Fruit fly (Drosophila melanogaster): Measurements from ENCODE around the gene twe.

The twe gene

DNA sequence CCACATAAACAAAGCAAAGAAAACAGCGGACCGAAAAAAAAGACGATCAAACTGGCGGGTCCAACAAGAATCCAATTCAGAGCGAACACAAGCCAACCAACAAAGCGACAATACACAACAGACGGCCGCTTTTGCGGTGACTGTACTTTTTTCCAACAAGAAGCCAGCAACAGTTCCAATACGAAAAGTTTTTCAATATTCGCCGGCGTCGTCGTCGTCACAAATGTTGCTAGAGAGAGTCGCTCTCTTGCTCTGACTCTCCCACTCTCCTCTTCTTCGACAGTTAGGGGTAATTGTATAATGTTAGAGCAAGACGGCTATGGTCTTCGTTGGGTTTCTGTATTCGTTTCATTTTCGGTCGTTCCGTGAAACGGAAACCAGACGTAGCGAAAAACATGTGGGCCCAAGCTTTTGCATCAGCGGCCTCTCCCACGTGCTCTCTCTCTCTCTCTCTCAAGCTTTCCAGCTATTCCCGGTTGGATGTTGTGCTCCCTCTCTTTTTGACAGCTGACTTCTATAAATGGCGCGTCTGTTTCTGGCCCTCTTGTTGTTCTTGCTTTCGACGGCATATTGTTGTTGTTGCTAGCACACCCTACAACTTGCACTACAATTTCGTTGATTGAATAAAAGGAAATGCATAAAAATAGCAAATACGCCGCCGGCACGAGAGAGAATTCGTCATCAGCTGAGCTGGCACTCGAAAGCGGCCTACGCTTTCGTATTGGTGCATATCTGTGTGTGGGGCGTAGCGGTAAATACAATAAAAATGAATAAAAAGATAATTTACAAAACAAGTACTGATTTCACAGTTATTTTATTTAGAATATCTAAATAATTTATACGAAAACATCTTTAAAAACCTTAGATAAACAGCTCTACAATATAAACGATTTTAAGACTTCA, 7.8 kb upstream of the twe start:
- TF ChIP-seq Hr83 (GFP tag; optimal IDR thresholded peaks at IDR 0.05; ENCODE audit: poor library complexity, severe bottlenecking) (peak; percentile 78), CG32264 (GFP tag; optimal IDR thresholded peaks at IDR 0.05) (peak; percentile 70), usp (GFP tag; optimal IDR thresholded peaks at IDR 0.05) (no peak), GATAd (GFP tag; optimal IDR thresholded peaks at IDR 0.05) (no peak), Hr78 (GFP tag; optimal IDR thresholded peaks at IDR 0.05) (no peak), CG9705 (GFP tag; optimal IDR thresholded peaks at IDR 0.05) (peak; percentile 74), Sp1 (GFP tag; optimal IDR thresholded peaks at IDR 0.05) (peak; percentile 89), rgr (GFP tag; optimal IDR thresholded peaks at IDR 0.05) (peak; percentile 89), br (GFP tag; optimal IDR thresholded peaks at IDR 0.05) (peak; percentile 89), dmrt93B (GFP tag; optimal IDR thresholded peaks at IDR 0.05) (peak; percentile 59), Hnf4 (GFP tag; optimal IDR thresholded peaks at IDR 0.05) (peak; percentile 41), dl (GFP tag; optimal IDR thresholded peaks at IDR 0.05; ENCODE audit: insufficient read depth in 1 of 2, partially characterized antibody in 2 of 2) (peak; percentile 77 to 91), h (GFP tag; optimal IDR thresholded peaks at IDR 0.05) (peak; percentile 87), fru (GFP tag; optimal IDR thresholded peaks at IDR 0.05) (peak; percentile 65), woc (GFP tag; optimal IDR thresholded peaks at IDR 0.05) (peak; percentile 9), sv (GFP tag; optimal IDR thresholded peaks at IDR 0.05) (no peak), ey (GFP tag; optimal IDR thresholded peaks at IDR 0.05) (peak; percentile 26), Vsx2 (GFP tag; optimal IDR thresholded peaks at IDR 0.05; ENCODE audit: partially characterized antibody) (peak; percentile 79), psq (GFP tag; optimal IDR thresholded peaks at IDR 0.05) (peak; percentile 63), Mio (GFP tag; optimal IDR thresholded peaks at IDR 0.05) (no peak), CrebA (GFP tag; optimal IDR thresholded peaks at IDR 0.05; ENCODE audit: borderline replicate concordance) (no peak), lola (GFP tag; optimal IDR thresholded peaks at IDR 0.05) (no peak), Abd-B (GFP tag; optimal IDR thresholded peaks at IDR 0.05) (no peak), tai (GFP tag; optimal IDR thresholded peaks at IDR 0.05) (no peak), Dfd (GFP tag; optimal IDR thresholded peaks at IDR 0.05) (no peak), HLH106 (tag; optimal IDR thresholded peaks at IDR 0.05) (peak; percentile 62), pan (optimal IDR thresholded peaks at IDR 0.05) (no peak), Dif (GFP tag; optimal IDR thresholded peaks at IDR 0.05; ENCODE audit: partially characterized antibody) (peak; percentile 92), dsf (GFP tag; optimal IDR thresholded peaks at IDR 0.05; ENCODE audit: borderline replicate concordance) (no peak), sage (GFP tag; optimal IDR thresholded peaks at IDR 0.05) (peak; percentile 76), Rel (GFP tag; optimal IDR thresholded peaks at IDR 0.05) (peak; percentile 23), Rel (tag; optimal IDR thresholded peaks at IDR 0.05) (peak; percentile 76), jim (GFP tag; optimal IDR thresholded peaks at IDR 0.05) (no peak), N (GFP tag; optimal IDR thresholded peaks at IDR 0.05) (no peak), brk (GFP tag; optimal IDR thresholded peaks at IDR 0.05) (peak; percentile 70), foxo (GFP tag; optimal IDR thresholded peaks at IDR 0.05) (peak in 1 of 2 experiments; percentile 44), OdsH (GFP tag; optimal IDR thresholded peaks at IDR 0.05) (peak; percentile 78), Jra (GFP tag; optimal IDR thresholded peaks at IDR 0.05) (no peak), Myc (optimal IDR thresholded peaks at IDR 0.05) (peak; percentile 85)

dm6 chr2L:16268869-16269231, 7.2 kb upstream of the twe start:
- no peak for TF ChIP-seq Sp1 (GFP tag; optimal IDR thresholded peaks at IDR 0.05)
- no peak for TF ChIP-seq sv (GFP tag; optimal IDR thresholded peaks at IDR 0.05)
- TF ChIP-seq fru (GFP tag; optimal IDR thresholded peaks at IDR 0.05): no peak
- no peak for TF ChIP-seq Dif (GFP tag; optimal IDR thresholded peaks at IDR 0.05; ENCODE audit: partially characterized antibody)
- TF ChIP-seq Rel (GFP tag; optimal IDR thresholded peaks at IDR 0.05): no peak
- TF ChIP-seq Rel (tag; optimal IDR thresholded peaks at IDR 0.05): no peak
- TF ChIP-seq GATAd (GFP tag; optimal IDR thresholded peaks at IDR 0.05): no peak
- TF ChIP-seq Hnf4 (GFP tag; optimal IDR thresholded peaks at IDR 0.05): no peak
